Fruit fly (Drosophila melanogaster): Measurements from ENCODE around the gene MED30.

The MED30 gene

DNA sequence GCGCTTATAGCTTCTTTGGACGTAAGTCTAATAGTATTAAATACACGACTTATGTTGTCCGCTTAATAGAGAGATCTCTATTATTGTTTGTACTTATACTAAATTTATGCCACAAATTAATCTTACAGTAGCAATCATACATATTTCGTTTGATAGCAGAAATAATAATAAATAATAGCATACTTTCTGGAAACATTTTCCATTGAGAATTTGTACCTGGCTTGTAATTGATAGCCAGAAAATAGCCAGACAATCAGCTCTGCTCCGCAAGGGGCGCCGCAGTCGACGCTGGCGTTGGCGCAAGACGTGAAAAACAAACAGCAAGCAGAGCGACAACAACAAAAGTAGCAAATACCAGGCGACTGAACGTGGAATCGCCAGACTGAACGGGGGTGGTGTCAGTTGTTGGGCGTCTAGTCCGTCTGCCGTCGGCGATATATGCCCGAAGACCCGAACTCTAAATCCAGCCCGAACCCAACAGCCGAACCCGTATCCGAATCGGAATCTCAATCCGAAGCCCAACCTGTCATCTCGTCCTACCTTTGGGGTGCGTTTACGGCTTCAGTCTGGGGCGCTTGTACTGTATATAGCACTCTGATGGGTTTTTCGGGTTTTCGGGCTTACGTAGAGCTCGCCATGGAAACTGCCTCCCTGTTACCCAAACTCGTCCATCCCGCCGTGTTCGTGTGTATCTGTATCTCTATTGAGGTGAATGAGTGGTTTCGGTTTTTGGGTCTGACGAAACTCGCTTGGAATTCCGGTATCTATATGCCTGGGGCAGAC lies 45.7 kb upstream of the MED30 start (continued):
- 0 out of 2 replicates have a peak, but pooled peaks have one; percentile 41 for TF ChIP-seq CG15336 (GFP tag; IDR thresholded peaks at IDR 0.05)
- peak; percentile 5 to 29 for TF ChIP-seq salr (GFP tag; optimal IDR thresholded peaks at IDR 0.05)

DNA sequence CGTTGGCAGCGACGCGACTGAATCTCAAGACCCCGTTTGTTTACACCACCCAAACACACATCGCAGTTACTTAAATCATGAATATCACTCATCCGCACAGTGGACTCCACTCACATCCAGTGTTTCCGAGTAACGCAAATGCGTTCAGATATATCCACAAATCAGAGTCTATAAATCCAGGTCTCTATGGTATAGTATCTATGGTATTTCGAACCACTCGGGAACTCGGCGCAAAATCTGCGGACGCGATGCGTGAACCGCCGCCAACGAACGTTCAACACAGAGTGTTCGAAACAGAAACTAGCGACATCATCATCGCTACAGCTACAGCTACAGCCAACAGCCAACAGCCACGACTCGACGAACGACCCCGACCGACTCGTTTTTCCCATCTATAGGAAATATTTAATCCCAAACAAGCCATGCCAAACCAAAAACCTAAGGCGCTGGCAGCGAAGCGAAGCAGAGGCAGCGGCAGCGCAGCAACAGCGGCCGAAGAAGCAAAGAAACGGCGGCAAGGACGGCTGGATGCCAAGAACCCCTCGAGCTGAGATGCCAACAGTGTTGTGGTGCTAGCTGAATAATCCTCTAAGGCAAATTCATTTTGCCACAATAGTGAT lies 45.0 kb upstream of the MED30 start, which contains the start of gene CG13894:
TSS of gene CG13894 (minus strand) at position 397 of the 620 bp plus-strand sequence.
- TF ChIP-seq fkh (GFP tag; optimal IDR thresholded peaks at IDR 0.05) (peak; percentile 47), CG3032 (tag; optimal IDR thresholded peaks at IDR 0.05) (no peak), CG6276 (GFP tag; optimal IDR thresholded peaks at IDR 0.05) (no peak), CG1621 (tag; optimal IDR thresholded peaks at IDR 0.05) (no peak), CG6792 (GFP tag; optimal IDR thresholded peaks at IDR 0.05) (peak; percentile 16), Sox14 (GFP tag; optimal IDR thresholded peaks at IDR 0.05) (no peak), CG11762 (GFP tag; optimal IDR thresholded peaks at IDR 0.05; ENCODE audit: insufficient read depth) (no peak), eg (GFP tag; IDR thresholded peaks at IDR 0.05) (no peak), Hr4 (GFP tag; optimal IDR thresholded peaks at IDR 0.05) (no peak), salr (GFP tag; optimal IDR thresholded peaks at IDR 0.05) (no peak), Gug (GFP tag; IDR thresholded peaks at IDR 0.05) (no peak), Eip78C (GFP tag) (peak; percentile 40), lz (GFP tag; optimal IDR thresholded peaks at IDR 0.05) (no peak)

DNA sequence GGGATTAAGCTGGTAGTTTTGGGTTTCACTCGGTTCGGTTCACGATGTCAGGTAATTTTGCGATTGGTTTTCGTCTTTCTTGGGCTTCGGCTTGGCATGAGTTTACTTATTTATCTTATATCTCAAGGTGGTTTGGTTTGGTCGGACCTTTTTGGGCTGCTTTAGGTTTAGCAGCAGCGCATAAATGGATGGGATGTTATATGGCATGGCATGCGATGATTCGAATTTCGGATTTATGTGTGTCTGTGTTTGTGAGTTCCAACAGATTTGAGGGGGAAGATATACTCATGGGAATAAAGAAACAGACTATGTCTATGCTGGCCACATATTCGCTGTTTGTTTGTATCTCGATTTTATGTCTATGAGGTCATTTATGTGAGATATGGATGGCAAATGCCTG lies 43.8 kb upstream of the MED30 start:
- no peak for TF ChIP-seq CG6808 (GFP tag; optimal IDR thresholded peaks at IDR 0.05)
- no peak for TF ChIP-seq lz (GFP tag; optimal IDR thresholded peaks at IDR 0.05)
- no peak for TF ChIP-seq CG16779 (tag; optimal IDR thresholded peaks at IDR 0.05)
- no peak for TF ChIP-seq CG3919 (GFP tag; optimal IDR thresholded peaks at IDR 0.05)
- no peak for TF ChIP-seq fkh (GFP tag; optimal IDR thresholded peaks at IDR 0.05)
- no peak for TF ChIP-seq CG1621 (tag; optimal IDR thresholded peaks at IDR 0.05)
- TF ChIP-seq Hr39 (GFP tag; optimal IDR thresholded peaks at IDR 0.05): no peak
- no peak for TF ChIP-seq vri (GFP tag; optimal IDR thresholded peaks at IDR 0.05)
- TF ChIP-seq Smox (GFP tag; optimal IDR thresholded peaks at IDR 0.05): no peak
- TF ChIP-seq CG32006 (GFP tag; optimal IDR thresholded peaks at IDR 0.05): no peak
- no peak for TF ChIP-seq CG6163 (GFP tag; IDR thresholded peaks at IDR 0.05)
- no peak for TF ChIP-seq Blimp-1 (GFP tag; optimal IDR thresholded peaks at IDR 0.05)
- no peak for TF ChIP-seq Sox102F (GFP tag; optimal IDR thresholded peaks at IDR 0.05)
- no peak for TF ChIP-seq Eip75B (GFP tag; optimal IDR thresholded peaks at IDR 0.05)
- no peak for TF ChIP-seq CG6792 (GFP tag; optimal IDR thresholded peaks at IDR 0.05)
- no peak for TF ChIP-seq esn (GFP tag; optimal IDR thresholded peaks at IDR 0.05)

DNA sequence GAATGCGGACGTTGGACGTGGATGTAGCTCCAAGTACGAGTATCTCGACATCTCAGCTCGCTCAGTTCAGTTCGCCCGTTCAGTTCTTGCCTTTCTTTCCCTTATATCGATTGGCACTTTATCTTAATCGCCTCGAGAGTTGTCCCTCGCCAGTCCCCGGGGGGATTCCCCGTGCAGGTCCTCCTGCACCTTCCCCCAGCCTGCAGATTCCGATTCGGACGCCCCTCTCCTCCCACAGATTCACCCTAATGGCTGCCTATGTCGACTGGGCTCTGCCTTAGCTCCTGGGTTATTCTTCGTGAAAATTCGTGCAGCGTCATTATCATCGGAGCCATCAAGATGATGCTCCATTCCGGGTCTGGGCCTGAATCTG lies 43.2 kb upstream of the MED30 start:
- TF ChIP-seq CG11762 (GFP tag; optimal IDR thresholded peaks at IDR 0.05; ENCODE audit: insufficient read depth) (no peak), CG32006 (GFP tag; optimal IDR thresholded peaks at IDR 0.05) (no peak), OdsH (GFP tag; optimal IDR thresholded peaks at IDR 0.05) (no peak), CG9139 (GFP tag; optimal IDR thresholded peaks at IDR 0.05) (no peak), CG8632 (GFP tag; optimal IDR thresholded peaks at IDR 0.05) (no peak), CG6792 (GFP tag; optimal IDR thresholded peaks at IDR 0.05) (no peak), Sox15 (GFP tag; optimal IDR thresholded peaks at IDR 0.05) (no peak), salr (GFP tag; optimal IDR thresholded peaks at IDR 0.05) (no peak), CG1621 (tag; optimal IDR thresholded peaks at IDR 0.05) (no peak), achi (GFP tag; optimal IDR thresholded peaks at IDR 0.05) (no peak), esn (GFP tag; optimal IDR thresholded peaks at IDR 0.05) (no peak), CG8319 (GFP tag; optimal IDR thresholded peaks at IDR 0.05) (no peak), Met (GFP tag; optimal IDR thresholded peaks at IDR 0.05) (no peak), CG31627 (GFP tag; optimal IDR thresholded peaks at IDR 0.05) (no peak), Eip78C (GFP tag) (no peak)

Data from whole organism, prepupa.